Fruit fly (Drosophila melanogaster): ENCODE data around the gene CG46339.
A peak's percentile ranks its signal among the peaks of the same experiment; 100 is the strongest.

The CG46339 gene

dm6 chr3R:26967587-26968312 is 52.2 kb downstream of the CG46339 start:
- TF ChIP-seq bab1 (GFP tag; optimal IDR thresholded peaks at IDR 0.05) (peak; percentile 28), tj (GFP tag; optimal IDR thresholded peaks at IDR 0.05) (peak; percentile 13), CG7045 (GFP tag; optimal IDR thresholded peaks at IDR 0.05) (no peak), CG1620 (GFP tag; optimal IDR thresholded peaks at IDR 0.05) (no peak)

dm6 chr3R:26968313-26968605 is 52.7 kb downstream of the CG46339 start:
- TF ChIP-seq kay (GFP tag; ENCODE audit: borderline replicate concordance), result peak; percentile 57
- TF ChIP-seq Mnt (GFP tag; optimal IDR thresholded peaks at IDR 0.05), result no peak

dm6 chr3R:26968823-26969638 is 53.5 kb downstream of the CG46339 start:
- TF ChIP-seq tj (GFP tag; optimal IDR thresholded peaks at IDR 0.05), result peak; percentile 96
- peak; percentile 50 for TF ChIP-seq bab1 (GFP tag; optimal IDR thresholded peaks at IDR 0.05)
- peak; percentile 8 for TF ChIP-seq CG33017 (tag; optimal IDR thresholded peaks at IDR 0.05)
- peak; percentile 26 for TF ChIP-seq kay (GFP tag; ENCODE audit: borderline replicate concordance)
- no peak for TF ChIP-seq ovo (GFP tag; optimal IDR thresholded peaks at IDR 0.05)
- TF ChIP-seq CG12768 (GFP tag; optimal IDR thresholded peaks at IDR 0.05), result no peak
- TF ChIP-seq pad (GFP tag; optimal IDR thresholded peaks at IDR 0.05), result no peak

- peak; percentile 37 for TF ChIP-seq bab1 (GFP tag; optimal IDR thresholded peaks at IDR 0.05)
- peak; percentile 24 for TF ChIP-seq CG14711 (tag; optimal IDR thresholded peaks at IDR 0.05)
- no peak for TF ChIP-seq CG5204 (GFP tag; optimal IDR thresholded peaks at IDR 0.05)
- peak; percentile 22 for TF ChIP-seq tj (GFP tag; optimal IDR thresholded peaks at IDR 0.05)
These were observed 54.2 kb downstream of the CG46339 start for dm6 chr3R:26969743-26970142.

DNA sequence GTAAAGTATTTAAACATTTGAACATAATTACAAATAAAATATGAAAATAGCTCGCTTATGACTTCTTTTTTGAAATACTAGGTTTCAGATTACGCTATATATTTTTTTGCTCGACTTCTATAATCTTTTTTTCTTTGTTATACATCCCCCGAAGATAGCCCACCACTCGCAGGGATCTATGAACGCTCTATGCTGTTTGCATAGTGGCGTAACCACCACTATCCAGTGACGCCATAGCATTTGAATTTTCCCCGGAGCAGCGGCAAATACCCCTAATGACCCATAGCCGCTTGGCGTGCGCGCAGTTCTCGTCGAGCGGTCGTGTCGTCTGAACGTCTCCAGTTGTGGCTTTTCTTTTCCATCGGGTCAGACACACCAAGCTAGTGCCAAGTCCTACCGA is 62.7 kb downstream of the CG46339 start, which contains the start of the genes CG14253 and CG46313:
Gene CG14253 (plus strand): TSS at position 301 of the 400 bp plus-strand sequence.
Gene CG46313 (plus strand): TSS at position 301 of the 400 bp plus-strand sequence.
- no peak for TF ChIP-seq CG11617 (GFP tag; optimal IDR thresholded peaks at IDR 0.05)
- no peak for TF ChIP-seq Crg-1 (GFP tag; optimal IDR thresholded peaks at IDR 0.05)

dm6 chr3R:26980282-26980691 is 64.7 kb downstream of the CG46339 start:
- peak; percentile 42 for TF ChIP-seq bab1 (GFP tag; optimal IDR thresholded peaks at IDR 0.05)
- TF ChIP-seq cnc (optimal IDR thresholded peaks at IDR 0.05), result no peak
- TF ChIP-seq toe (GFP tag; optimal IDR thresholded peaks at IDR 0.05), result no peak
- TF ChIP-seq Clk (GFP tag; optimal IDR thresholded peaks at IDR 0.05), result no peak
- no peak for TF ChIP-seq CG11617 (GFP tag; optimal IDR thresholded peaks at IDR 0.05)
- TF ChIP-seq CG7101 (tag; optimal IDR thresholded peaks at IDR 0.05), result no peak
- no peak for TF ChIP-seq CG1620 (GFP tag; optimal IDR thresholded peaks at IDR 0.05)
- TF ChIP-seq tj (GFP tag; optimal IDR thresholded peaks at IDR 0.05), result no peak
- TF ChIP-seq CG5204 (GFP tag; optimal IDR thresholded peaks at IDR 0.05), result no peak
- TF ChIP-seq kay (GFP tag; ENCODE audit: borderline replicate concordance), result peak; percentile 29
- no peak for TF ChIP-seq CG12768 (GFP tag; optimal IDR thresholded peaks at IDR 0.05)

dm6 chr3R:26982106-26982505 is 66.5 kb downstream of the CG46339 start:
- TF ChIP-seq ovo (GFP tag; optimal IDR thresholded peaks at IDR 0.05) (no peak), CG7101 (tag; optimal IDR thresholded peaks at IDR 0.05) (no peak), Mnt (GFP tag; optimal IDR thresholded peaks at IDR 0.05) (no peak), CG33017 (tag; optimal IDR thresholded peaks at IDR 0.05) (no peak), cnc (optimal IDR thresholded peaks at IDR 0.05) (no peak), CG7045 (GFP tag; optimal IDR thresholded peaks at IDR 0.05) (no peak), CG1620 (GFP tag; optimal IDR thresholded peaks at IDR 0.05) (no peak), pad (GFP tag; optimal IDR thresholded peaks at IDR 0.05) (no peak), toe (GFP tag; optimal IDR thresholded peaks at IDR 0.05) (no peak), Clk (GFP tag; optimal IDR thresholded peaks at IDR 0.05) (no peak), CG12768 (GFP tag; optimal IDR thresholded peaks at IDR 0.05) (no peak), Crg-1 (GFP tag; optimal IDR thresholded peaks at IDR 0.05) (no peak), bab1 (GFP tag; optimal IDR thresholded peaks at IDR 0.05) (no peak)

DNA sequence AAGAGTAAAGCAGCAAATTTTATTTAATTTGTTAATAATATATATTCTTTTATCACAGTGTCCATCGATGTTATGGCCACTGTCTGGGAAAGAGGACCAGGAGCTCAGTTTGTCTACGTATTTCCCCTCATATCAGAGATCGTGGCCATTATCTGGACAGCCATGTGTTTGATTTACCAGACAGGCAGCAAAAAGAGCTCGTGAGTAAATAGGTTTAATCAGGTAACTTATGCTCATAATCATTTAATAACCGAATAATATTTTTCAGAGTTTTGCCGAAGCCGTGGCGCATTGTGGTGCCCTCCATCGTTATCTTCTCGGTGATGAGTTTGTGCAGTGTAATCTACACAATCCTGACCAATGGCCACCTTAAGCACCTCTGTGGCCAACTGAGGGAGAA is 68.9 kb downstream of the CG46339 start:
- TF ChIP-seq Mnt (GFP tag; optimal IDR thresholded peaks at IDR 0.05), result no peak
- TF ChIP-seq Clk (GFP tag; optimal IDR thresholded peaks at IDR 0.05), result no peak
